Fruit fly (Drosophila melanogaster) whole organism, embryonic: ENCODE measurements around the gene CCAP-R.

ENCODE experiments used
- B-H2 ChIP-seq: fragments of 200-800 bp; sonication (Bioruptor generic); optimal IDR thresholded peaks from 2 replicates; lab custom pipeline; 2018; ENCODE audit warnings: missing biosample characterization, mild to moderate bottlenecking, missing genetic modification characterization
- BEAF-32 ChIP-seq: fragments of 200-800 bp; sonication (Bioruptor generic); optimal IDR thresholded peaks from 3 replicates; lab custom pipeline; 2017; ENCODE audit warnings: missing biosample characterization, missing genetic modification characterization, mild to moderate bottlenecking, moderate library complexity, missing genetic modification reagents
- CG10366 ChIP-seq: fragments of 200-800 bp; sonication (Bioruptor generic); IDR thresholded peaks from 2 replicates; pipeline ENCODE4 v1.3.6; 2022; ENCODE audit warnings: missing biosample characterization, missing genetic modification characterization
- CG10431 ChIP-seq: fragments of 200-800 bp; sonication (Bioruptor generic); optimal IDR thresholded peaks from 3 replicates; lab custom pipeline; 2018; ENCODE audit warnings: missing biosample characterization, mild to moderate bottlenecking, missing genetic modification characterization
- CG11093 ChIP-seq: fragments of 200-800 bp; sonication (Bioruptor generic); IDR thresholded peaks from 3 replicates; pipeline ENCODE4 v1.3.6; 2022; ENCODE audit warnings: missing biosample characterization, missing genetic modification characterization
- CG11696 ChIP-seq: fragments of 200-800 bp; sonication (Bioruptor generic); IDR thresholded peaks from 2 replicates; pipeline ENCODE4 v1.3.6; 2022; ENCODE audit warnings: missing biosample characterization, missing genetic modification characterization
- CG12104 ChIP-seq: fragments of 200-800 bp; sonication (Bioruptor generic); optimal IDR thresholded peaks from 3 replicates; lab custom pipeline; 2016; ENCODE audit warnings: missing biosample characterization, missing genetic modification characterization
- CG12659 ChIP-seq: fragments of 200-800 bp; sonication (Bioruptor generic); optimal IDR thresholded peaks from 3 replicates; lab custom pipeline; 2017; ENCODE audit warnings: mild to moderate bottlenecking, missing biosample characterization, missing genetic modification reagents, missing genetic modification characterization
- CG13287 ChIP-seq: fragments of 200-800 bp; sonication (Bioruptor generic); IDR thresholded peaks from 2 replicates; pipeline ENCODE4 v1.3.6; 2022; ENCODE audit warnings: missing biosample characterization, missing genetic modification characterization; ENCODE audit not compliant: partially characterized antibody
- CG13424 ChIP-seq: fragments of 200-800 bp; sonication (Bioruptor generic); optimal IDR thresholded peaks from 2 replicates; lab custom pipeline; 2019; ENCODE audit warnings: missing biosample characterization, mild to moderate bottlenecking, missing genetic modification characterization, moderate library complexity
- CG13624 ChIP-seq: fragments of 200-800 bp; sonication (Bioruptor generic); optimal IDR thresholded peaks from 2 replicates; lab custom pipeline; 2016; ENCODE audit warnings: missing biosample characterization, missing genetic modification characterization
- CG14965 ChIP-seq: fragments of 200-800 bp; sonication (Bioruptor generic); optimal IDR thresholded peaks from 2 replicates; lab custom pipeline; 2016; ENCODE audit warnings: missing biosample characterization, missing genetic modification characterization, borderline replicate concordance
- CG15011 ChIP-seq: fragments of 200-800 bp; sonication (Bioruptor generic); optimal IDR thresholded peaks from 3 replicates; lab custom pipeline; 2018; ENCODE audit warnings: missing biosample characterization, mild to moderate bottlenecking, missing genetic modification characterization
- CG1647 ChIP-seq: fragments of 200-800 bp; sonication (Bioruptor generic); optimal IDR thresholded peaks from 3 replicates; lab custom pipeline; 2016; ENCODE audit warnings: missing biosample characterization, missing genetic modification characterization
- CG16779 ChIP-seq: fragments of 200-800 bp; sonication (Bioruptor generic); IDR thresholded peaks from 2 replicates; pipeline ENCODE4 v1.3.6; 2022; ENCODE audit warnings: missing biosample characterization, missing genetic modification characterization
- CG32532 ChIP-seq: fragments of 200-800 bp; sonication (Bioruptor generic); IDR thresholded peaks from 2 replicates; pipeline ENCODE4 v1.3.6; 2022; ENCODE audit warnings: missing biosample characterization, missing genetic modification characterization
- CG33557 ChIP-seq: fragments of 200-800 bp; sonication (Bioruptor generic); optimal IDR thresholded peaks from 2 replicates; lab custom pipeline; 2019; ENCODE audit warnings: missing biosample characterization, mild to moderate bottlenecking, missing genetic modification characterization, moderate library complexity
- CG6654 ChIP-seq: fragments of 200-800 bp; sonication (Bioruptor generic); optimal IDR thresholded peaks from 2 replicates; lab custom pipeline; 2017; ENCODE audit warnings: missing biosample characterization, mild to moderate bottlenecking, missing genetic modification characterization
- CG6791 ChIP-seq: fragments of 200-800 bp; sonication (Bioruptor generic); IDR thresholded peaks from 3 replicates; pipeline ENCODE4 v1.3.6; 2022; ENCODE audit warnings: missing biosample characterization, missing genetic modification characterization; ENCODE audit not compliant: partially characterized antibody
- CG7372 ChIP-seq: fragments of 200-800 bp; sonication (Bioruptor generic); IDR thresholded peaks from 2 replicates; pipeline ENCODE4 v1.3.6; 2022; ENCODE audit warnings: missing biosample characterization, missing genetic modification characterization
- CG8290 ChIP-seq, 3 experiments: fragments of 200-800 bp; sonication (Bioruptor generic); optimal IDR thresholded peaks; 2 replicates each; lab custom pipeline; 2016 to 2019; ENCODE audit warnings: missing biosample characterization in 3 of 3, missing genetic modification characterization in 3 of 3, mild to moderate bottlenecking in 2 of 3, moderate library complexity in 1 of 3
- CrebB ChIP-seq: fragments of 200-800 bp; sonication (Bioruptor generic); optimal IDR thresholded peaks from 3 replicates; lab custom pipeline; 2018; ENCODE audit warnings: missing biosample characterization, mild to moderate bottlenecking, missing genetic modification characterization
- Dfd ChIP-seq, 2 experiments: fragments of >200 bp; optimal IDR thresholded peaks; 2 replicates each; lab custom pipeline; 2017; ENCODE audit warnings: missing biosample characterization in 2 of 2, missing genetic modification characterization in 2 of 2
- GATAe ChIP-seq: fragments of 200-800 bp; sonication (Bioruptor generic); conservative IDR thresholded peaks from 2 replicates; pipeline ENCODE4 v1.3.6; 2022; ENCODE audit warnings: missing biosample characterization, missing genetic modification characterization
- Hand ChIP-seq: fragments of 200-800 bp; sonication (Bioruptor generic); optimal IDR thresholded peaks from 2 replicates; lab custom pipeline; 2017; ENCODE audit warnings: mild to moderate bottlenecking, missing biosample characterization, missing genetic modification reagents, missing genetic modification characterization
- HmgZ ChIP-seq: fragments of 200-800 bp; sonication (Bioruptor generic); optimal IDR thresholded peaks from 2 replicates; lab custom pipeline; 2018; ENCODE audit warnings: missing biosample characterization, mild to moderate bottlenecking, missing genetic modification characterization
- Hsf ChIP-seq: fragments of 200-800 bp; sonication (Bioruptor generic); optimal IDR thresholded peaks from 3 replicates; lab custom pipeline; 2016; ENCODE audit warnings: missing biosample characterization, missing genetic modification characterization
- MESR4 ChIP-seq: fragments of 200-800 bp; sonication (Bioruptor generic); optimal IDR thresholded peaks from 2 replicates; lab custom pipeline; 2018; ENCODE audit warnings: missing biosample characterization, mild to moderate bottlenecking, missing genetic modification characterization, moderate library complexity
- Nf-YB ChIP-seq: fragments of 200-800 bp; sonication (Bioruptor generic); optimal IDR thresholded peaks from 3 replicates; lab custom pipeline; 2019; ENCODE audit warnings: missing biosample characterization, mild to moderate bottlenecking, missing genetic modification characterization, moderate library complexity
- Xrp1 ChIP-seq: fragments of 200-800 bp; sonication (Bioruptor generic); IDR thresholded peaks from 2 replicates; pipeline ENCODE4 v1.3.6; 2022; ENCODE audit warnings: missing biosample characterization, missing genetic modification characterization
- aop ChIP-seq: fragments of 200-800 bp; sonication (Bioruptor generic); IDR thresholded peaks from 2 replicates; pipeline ENCODE4 v1.3.6; 2022; ENCODE audit warnings: missing biosample characterization, missing genetic modification characterization
- ase ChIP-seq: fragments of 200-800 bp; sonication (Bioruptor generic); IDR thresholded peaks from 3 replicates; pipeline ENCODE4 v1.3.6; 2022; ENCODE audit warnings: missing biosample characterization, missing genetic modification characterization
- az2 ChIP-seq: fragments of 200-800 bp; sonication (Bioruptor generic); optimal IDR thresholded peaks from 3 replicates; lab custom pipeline; 2016; ENCODE audit warnings: missing biosample characterization, missing genetic modification characterization
- bcd ChIP-seq: fragments of 200-800 bp; sonication (Bioruptor generic); optimal IDR thresholded peaks from 2 replicates; lab custom pipeline; 2017; ENCODE audit warnings: missing biosample characterization, mild to moderate bottlenecking, missing genetic modification characterization
- crol ChIP-seq: fragments of 200-800 bp; sonication (Bioruptor generic); IDR thresholded peaks from 2 replicates; pipeline ENCODE4 v1.3.6; 2022; ENCODE audit warnings: missing biosample characterization, missing genetic modification characterization
- dati ChIP-seq: fragments of 200-800 bp; sonication (Bioruptor generic); IDR thresholded peaks from 2 replicates; pipeline ENCODE4 v1.3.6; 2022; ENCODE audit warnings: missing biosample characterization, missing genetic modification characterization
- esg ChIP-seq: fragments of 200-800 bp; sonication (Bioruptor generic); conservative IDR thresholded peaks from 2 replicates; pipeline ENCODE4 v1.3.6; 2022; ENCODE audit warnings: missing biosample characterization, missing genetic modification characterization
- ftz-f1 ChIP-seq: fragments of 200-800 bp; sonication (Bioruptor generic); optimal IDR thresholded peaks from 2 replicates; lab custom pipeline; 2016; ENCODE audit warnings: missing biosample characterization, missing genetic modification characterization
- gt ChIP-seq: fragments of 200-800 bp; sonication (Bioruptor generic); IDR thresholded peaks from 2 replicates; pipeline ENCODE4 v1.3.6; 2022; ENCODE audit warnings: missing biosample characterization, missing genetic modification characterization
- hb ChIP-seq: fragments of 200-800 bp; sonication (Bioruptor generic); IDR thresholded peaks from 3 replicates; pipeline ENCODE4 v1.3.6; 2022; ENCODE audit warnings: missing biosample characterization, missing genetic modification characterization; ENCODE audit not compliant: partially characterized antibody
- inv ChIP-seq: fragments of 200-800 bp; sonication (Bioruptor generic); IDR thresholded peaks from 2 replicates; pipeline ENCODE4 v1.3.6; 2022; ENCODE audit warnings: missing biosample characterization, missing genetic modification characterization; ENCODE audit not compliant: partially characterized antibody
- klu ChIP-seq: fragments of 200-800 bp; sonication (Bioruptor generic); IDR thresholded peaks from 2 replicates; pipeline ENCODE4 v1.3.6; 2022; ENCODE audit warnings: missing biosample characterization, missing genetic modification characterization
- mld ChIP-seq: fragments of 200-800 bp; sonication (Bioruptor generic); IDR thresholded peaks from 3 replicates; pipeline ENCODE4 v1.3.6; 2022; ENCODE audit warnings: missing biosample characterization, missing genetic modification characterization; ENCODE audit not compliant: partially characterized antibody
- nmo ChIP-seq: fragments of 200-800 bp; sonication (Bioruptor generic); optimal IDR thresholded peaks from 2 replicates; lab custom pipeline; 2018; ENCODE audit warnings: missing biosample characterization, mild to moderate bottlenecking, missing genetic modification characterization, moderate library complexity
- odd ChIP-seq: fragments of 200-800 bp; sonication (Bioruptor generic); optimal IDR thresholded peaks from 2 replicates; lab custom pipeline; 2017; ENCODE audit warnings: missing biosample characterization, mild to moderate bottlenecking, missing genetic modification characterization
- otp ChIP-seq: fragments of 200-800 bp; sonication (Bioruptor generic); IDR thresholded peaks from 3 replicates; pipeline ENCODE4, ENCODE4 v1.3.6; 2022; ENCODE audit warnings: missing biosample characterization, missing genetic modification characterization
- pho ChIP-seq: fragments of 200-800 bp; sonication (Bioruptor generic); optimal IDR thresholded peaks from 2 replicates; lab custom pipeline; 2016; ENCODE audit warnings: missing biosample characterization, missing genetic modification characterization
- sug ChIP-seq: fragments of 200-800 bp; optimal IDR thresholded peaks from 2 replicates; lab custom pipeline; 2019; ENCODE audit warnings: missing biosample characterization, mild to moderate bottlenecking, missing genetic modification characterization, moderate library complexity
- vnd ChIP-seq: fragments of 200-800 bp; sonication (Bioruptor generic); IDR thresholded peaks from 3 replicates; pipeline ENCODE4 v1.3.6; 2022; ENCODE audit warnings: missing biosample characterization, missing genetic modification characterization; ENCODE audit not compliant: partially characterized antibody

CCAP-R gene

DNA sequence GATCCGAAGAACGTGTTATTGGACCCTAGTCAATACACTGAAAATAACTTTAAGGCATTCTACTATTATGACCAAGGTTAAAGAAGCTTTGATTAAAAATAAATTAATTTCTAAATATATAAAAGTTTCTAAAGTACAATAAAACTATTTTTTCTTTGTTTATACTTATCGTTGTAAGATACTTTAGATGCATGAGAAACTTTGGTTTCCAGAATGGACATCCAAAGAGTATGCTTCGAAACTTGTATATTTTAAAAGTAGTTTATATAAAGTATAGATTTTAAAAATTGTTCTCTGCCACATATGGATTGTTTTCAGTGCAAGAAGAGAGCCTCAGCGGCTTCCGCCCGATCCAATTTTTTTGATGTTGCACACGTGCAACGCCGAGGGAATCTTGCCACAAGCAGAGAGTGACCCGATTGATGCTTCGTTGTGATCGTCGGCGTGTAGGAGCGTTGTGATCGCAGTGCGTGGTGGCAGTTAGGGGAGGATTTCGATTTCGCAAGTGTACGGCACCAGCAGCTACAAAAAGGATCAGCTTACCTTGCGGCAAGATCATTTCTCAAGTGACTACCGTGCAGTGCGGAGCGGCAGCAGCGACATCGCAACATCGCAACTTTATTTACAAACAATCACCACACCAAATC, 41.1 kb upstream of the CCAP-R start (continued):
- TF ChIP-seq CrebB (tag; lab: Kevin White, UChicago) (no peak), Nf-YB (peak; percentile 76), sug (tag; lab: Kevin White, UChicago) (no peak), CG15011 (GFP tag; lab: Kevin White, UChicago) (no peak), pho (no peak), HmgZ (tag; lab: Kevin White, UChicago) (no peak), Dfd (GFP tag; optimal IDR thresholded peaks at IDR 0.05; lab: Kevin White, UChicago) (no peak), ase (GFP tag; lab: Robert Waterston, UW) (no peak; the same call in 2 of the 3 replicates), otp (GFP tag; lab: Robert Waterston, UW) (peak; percentile 33; the same call in 1 of the 3 replicates), Xrp1 (GFP tag; lab: Robert Waterston, UW) (peak; percentile 95), CG6791 (GFP tag; lab: Robert Waterston, UW) (no peak), CG12104 (peak; percentile 69), nmo (GFP tag; lab: Kevin White, UChicago) (peak; percentile 95), CG13287 (GFP tag; lab: Robert Waterston, UW) (no peak), CG1647 (GFP tag; lab: Kevin White, UChicago) (no peak), CG13624 (GFP tag; lab: Kevin White, UChicago) (no peak), CG32532 (no peak), aop (GFP tag; lab: Robert Waterston, UW) (no peak), dati (GFP tag; lab: Robert Waterston, UW) (no peak), Hand (GFP tag; lab: Kevin White, UChicago) (no peak), mld (GFP tag; lab: Robert Waterston, UW) (no peak), CG10366 (GFP tag; lab: Robert Waterston, UW) (no peak; the same call in 1 of the 2 replicates), CG11093 (peak; percentile 54; the same call in 1 of the 3 replicates), gt (GFP tag; lab: Robert Waterston, UW) (no peak), CG7372 (GFP tag; lab: Robert Waterston, UW) (no peak), GATAe (GFP tag; lab: Robert Waterston, UW) (no peak), CG6654 (peak; percentile 66), CG10431 (GFP tag; lab: Kevin White, UChicago) (peak; percentile 82), CG13424 (tag; lab: Kevin White, UChicago) (peak; percentile 89), CG33557 (GFP tag; lab: Kevin White, UChicago) (peak; percentile 98), esg (GFP tag; lab: Robert Waterston, UW) (peak; percentile 30; the same call in 1 of the 2 replicates), az2 (peak; percentile 86), odd (GFP tag; lab: Kevin White, UChicago) (peak; percentile 79), B-H2 (GFP tag; lab: Kevin White, UChicago) (no peak), hb (GFP tag; lab: Robert Waterston, UW) (no peak), MESR4 (GFP tag; lab: Kevin White, UChicago) (no peak), klu (GFP tag; lab: Robert Waterston, UW) (no peak; the same call in 1 of the 2 replicates), CG14965 (GFP tag; lab: Kevin White, UChicago) (no peak), Hsf (GFP tag; lab: Kevin White, UChicago) (peak; percentile 33), vnd (GFP tag; lab: Robert Waterston, UW) (no peak), CG16779 (GFP tag; lab: Robert Waterston, UW) (no peak), bcd (GFP tag; lab: Kevin White, UChicago) (peak; percentile 77), crol (GFP tag; lab: Robert Waterston, UW) (no peak), CG11696 (no peak), inv (GFP tag; lab: Robert Waterston, UW) (no peak), CG12659 (GFP tag; lab: Kevin White, UChicago) (peak; percentile 50), ftz-f1 (GFP tag; lab: Kevin White, UChicago) (no peak), BEAF-32 (GFP tag; lab: Kevin White, UChicago) (no peak), CG8290 (GFP tag; optimal IDR thresholded peaks at IDR 0.05; lab: Kevin White, UChicago) (peak; percentile 83), CG8290 (tag; optimal IDR thresholded peaks at IDR 0.05; lab: Kevin White, UChicago) (peak in 1 of 2 experiments; percentile 47)
